Fruit fly (Drosophila melanogaster): ENCODE results near the gene CG5866.

Gene CG5866

dm6 chr3R:17415439-17415838, at the start of gene CG5866:
CG5866 (plus strand) TSS chr3R:17415739.
- TF ChIP-seq ATbp (GFP tag; optimal IDR thresholded peaks at IDR 0.05): no peak
- TF ChIP-seq sd (tag; optimal IDR thresholded peaks at IDR 0.05): no peak
- TF ChIP-seq ato (GFP tag; IDR thresholded peaks at IDR 0.05; ENCODE audit: partially characterized antibody): no peak
- no peak for TF ChIP-seq zen2 (GFP tag; IDR thresholded peaks at IDR 0.05; ENCODE audit: partially characterized antibody)
- TF ChIP-seq CG1024 (GFP tag; IDR thresholded peaks at IDR 0.05): no peak
- no peak for TF ChIP-seq Nf-YA (GFP tag; IDR thresholded peaks at IDR 0.05)

- TF ChIP-seq CG3163 (GFP tag; optimal IDR thresholded peaks at IDR 0.05) (peak; percentile 66), Trl (optimal IDR thresholded peaks at IDR 0.05) (peak in 1 of 2 experiments; percentile 25), Trl (GFP tag; optimal IDR thresholded peaks at IDR 0.05) (no peak), Nf-YC (tag; optimal IDR thresholded peaks at IDR 0.05) (peak; percentile 16), Ptx1 (GFP tag; IDR thresholded peaks at IDR 0.05) (no peak), Dip2 (GFP tag; IDR thresholded peaks at IDR 0.05) (no peak), Chrac-16 (GFP tag; optimal IDR thresholded peaks at IDR 0.05) (no peak), Deaf1 (tag; optimal IDR thresholded peaks at IDR 0.05) (peak; percentile 97), CG11398 (GFP tag; optimal IDR thresholded peaks at IDR 0.05) (no peak), crp (GFP tag; optimal IDR thresholded peaks at IDR 0.05) (peak in 1 of 2 experiments; percentile 26)
Observed at dm6 chr3R:17366023-17366422, 49.5 kb upstream of the CG5866 start, which contains the start of gene beat-IIa. beat-IIa (minus strand) TSS chr3R:17366119.

- TF ChIP-seq CG11456 (GFP tag; IDR thresholded peaks at IDR 0.05) (no peak), crol (GFP tag; IDR thresholded peaks at IDR 0.05) (peak; percentile 55; the same call in 1 of the 2 replicates), slbo (GFP tag; IDR thresholded peaks at IDR 0.05) (peak; percentile 45; the same call in 1 of the 2 replicates), Hr51 (GFP tag; optimal IDR thresholded peaks at IDR 0.05) (peak in 1 of 2 experiments; percentile 20), HmgD (GFP tag; optimal IDR thresholded peaks at IDR 0.05) (no peak), CG15269 (tag; optimal IDR thresholded peaks at IDR 0.05) (peak; percentile 14), CG32532 (GFP tag; IDR thresholded peaks at IDR 0.05) (peak; percentile 69), HLH3B (GFP tag; IDR thresholded peaks at IDR 0.05) (peak; percentile 54; the same call in 1 of the 2 replicates), lab (GFP tag; optimal IDR thresholded peaks at IDR 0.05) (peak; percentile 72), CG14014 (GFP tag; IDR thresholded peaks at IDR 0.05) (peak; percentile 43; the same call in 1 of the 2 replicates), Lhr (GFP tag; optimal IDR thresholded peaks at IDR 0.05) (no peak), ind (GFP tag; optimal IDR thresholded peaks at IDR 0.05) (peak; percentile 11), knrl (GFP tag; IDR thresholded peaks at IDR 0.05; ENCODE audit: partially characterized antibody) (no peak), CG34422 (GFP tag; IDR thresholded peaks at IDR 0.05) (no peak), CG7786 (GFP tag; optimal IDR thresholded peaks at IDR 0.05) (no peak), CG6175 (GFP tag; IDR thresholded peaks at IDR 0.05) (no peak), CG1602 (GFP tag; optimal IDR thresholded peaks at IDR 0.05) (no peak), CG1603 (tag; optimal IDR thresholded peaks at IDR 0.05) (no peak), lola (GFP tag; optimal IDR thresholded peaks at IDR 0.05) (no peak), ssp (GFP tag; IDR thresholded peaks at IDR 0.05) (0 out of 2 replicates have a peak, but pooled peaks have one; percentile 33), klu (GFP tag; IDR thresholded peaks at IDR 0.05) (no peak), CG30431 (GFP tag; optimal IDR thresholded peaks at IDR 0.05) (no peak), CG13424 (tag; optimal IDR thresholded peaks at IDR 0.05) (peak; percentile 2), CG10147 (GFP tag; optimal IDR thresholded peaks at IDR 0.05) (peak; percentile 20), wor (GFP tag; IDR thresholded peaks at IDR 0.05) (0 out of 2 replicates have a peak, but pooled peaks have one; percentile 18), CG7928 (GFP tag; optimal IDR thresholded peaks at IDR 0.05) (no peak), nom (GFP tag; optimal IDR thresholded peaks at IDR 0.05) (no peak), row (GFP tag; IDR thresholded peaks at IDR 0.05) (peak; percentile 64; the same call in 2 of the 3 replicates), Aef1 (GFP tag; IDR thresholded peaks at IDR 0.05) (0 out of 3 replicates have a peak, but pooled peaks have one; percentile 34), CG4854 (GFP tag; optimal IDR thresholded peaks at IDR 0.05) (no peak), CG13624 (GFP tag; optimal IDR thresholded peaks at IDR 0.05) (no peak), scrt (GFP tag; optimal IDR thresholded peaks at IDR 0.05) (peak; percentile 10)
Observed at dm6 chr3R:17371094-17371493, 44.4 kb upstream of the CG5866 start.
